Worm (Caenorhabditis elegans) whole organism, midembryonic: ENCODE measurements around the gene frh-1.

Experiments
- T22C8.4 ChIP-seq: fragments of 200-800 bp; sonication (Bioruptor generic); IDR thresholded peaks from 2 replicates; pipeline ENCODE4 v1.3.6; 2022; ENCODE audit warnings: missing genetic modification characterization, missing compliant biosample characterization
- cog-1 ChIP-seq: sonication (generic microtip); optimal IDR thresholded peaks from 2 replicates; lab custom pipeline; 2016; ENCODE audit warnings: missing genetic modification characterization, missing compliant biosample characterization
- flt-1 ChIP-seq: fragments of 200-800 bp; sonication (Bioruptor generic); IDR thresholded peaks from 2 replicates; pipeline ENCODE4 v1.3.6; 2022; ENCODE audit warnings: missing genetic modification characterization, missing compliant biosample characterization
- med-1 ChIP-seq: sonication (generic microtip); optimal IDR thresholded peaks from 2 replicates; lab custom pipeline; 2017; ENCODE audit warnings: missing genetic modification characterization, mild to moderate bottlenecking, missing compliant biosample characterization, antibody characterized with exemption, missing genetic modification reagents; ENCODE audit not compliant: insufficient read depth
- ref-1 ChIP-seq: fragments of 200-800 bp; sonication (Bioruptor generic); conservative IDR thresholded peaks from 2 replicates; pipeline ENCODE4 v1.3.6; 2022; ENCODE audit warnings: missing genetic modification reagents, missing genetic modification characterization, missing compliant biosample characterization
- ztf-23 ChIP-seq: fragments of 200-800 bp; sonication (Bioruptor generic); IDR thresholded peaks from 2 replicates; pipeline ENCODE4 v1.3.6; 2022; ENCODE audit warnings: missing genetic modification reagents, missing genetic modification characterization, missing compliant biosample characterization
- ztf-29 ChIP-seq: fragments of 200-800 bp; sonication (Bioruptor generic); IDR thresholded peaks from 2 replicates; pipeline ENCODE4 v1.3.6; 2022; ENCODE audit warnings: missing genetic modification reagents, missing genetic modification characterization, missing compliant biosample characterization

DNA sequence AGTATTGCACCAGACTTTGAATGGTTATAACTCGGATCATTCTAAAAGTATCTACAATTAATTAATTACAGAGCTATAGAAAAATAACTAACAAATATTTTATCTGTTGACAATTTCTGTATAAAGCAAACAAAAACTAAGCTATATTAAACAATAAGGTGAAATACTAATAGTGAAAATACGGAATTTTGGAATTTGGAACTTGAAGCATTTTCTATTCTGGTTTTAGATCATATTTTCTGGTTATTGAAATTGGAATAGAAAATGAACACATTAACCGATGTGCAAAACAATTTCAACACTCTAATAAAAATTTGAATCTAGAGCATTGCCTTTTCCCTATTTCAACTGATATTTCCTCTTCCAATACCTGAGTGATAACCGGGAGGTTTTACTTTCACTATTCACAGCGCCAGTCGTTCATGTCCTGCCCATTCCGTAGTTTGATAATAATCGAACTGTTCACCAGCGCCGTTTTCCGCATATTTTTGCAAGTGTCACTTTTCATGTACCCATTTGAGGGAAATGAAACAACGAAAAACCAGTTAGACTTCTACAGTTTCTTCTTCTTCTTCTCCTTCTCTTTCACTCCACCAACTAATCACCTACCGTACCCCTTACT is 17.2 kb upstream of the frh-1 start:
- TF ChIP-seq ztf-23 (GFP tag; lab: Robert Waterston, UW) (no peak), T22C8.4 (GFP tag; lab: Robert Waterston, UW) (no peak), flt-1 (GFP tag; lab: Robert Waterston, UW) (no peak), med-1 (no peak), ref-1 (GFP tag; lab: Robert Waterston, UW) (no peak), cog-1 (tag; lab: Kevin White, UChicago) (no peak), ztf-29 (no peak)
